Fruit fly (Drosophila melanogaster): ENCODE data around the gene Gdh.

DNA sequence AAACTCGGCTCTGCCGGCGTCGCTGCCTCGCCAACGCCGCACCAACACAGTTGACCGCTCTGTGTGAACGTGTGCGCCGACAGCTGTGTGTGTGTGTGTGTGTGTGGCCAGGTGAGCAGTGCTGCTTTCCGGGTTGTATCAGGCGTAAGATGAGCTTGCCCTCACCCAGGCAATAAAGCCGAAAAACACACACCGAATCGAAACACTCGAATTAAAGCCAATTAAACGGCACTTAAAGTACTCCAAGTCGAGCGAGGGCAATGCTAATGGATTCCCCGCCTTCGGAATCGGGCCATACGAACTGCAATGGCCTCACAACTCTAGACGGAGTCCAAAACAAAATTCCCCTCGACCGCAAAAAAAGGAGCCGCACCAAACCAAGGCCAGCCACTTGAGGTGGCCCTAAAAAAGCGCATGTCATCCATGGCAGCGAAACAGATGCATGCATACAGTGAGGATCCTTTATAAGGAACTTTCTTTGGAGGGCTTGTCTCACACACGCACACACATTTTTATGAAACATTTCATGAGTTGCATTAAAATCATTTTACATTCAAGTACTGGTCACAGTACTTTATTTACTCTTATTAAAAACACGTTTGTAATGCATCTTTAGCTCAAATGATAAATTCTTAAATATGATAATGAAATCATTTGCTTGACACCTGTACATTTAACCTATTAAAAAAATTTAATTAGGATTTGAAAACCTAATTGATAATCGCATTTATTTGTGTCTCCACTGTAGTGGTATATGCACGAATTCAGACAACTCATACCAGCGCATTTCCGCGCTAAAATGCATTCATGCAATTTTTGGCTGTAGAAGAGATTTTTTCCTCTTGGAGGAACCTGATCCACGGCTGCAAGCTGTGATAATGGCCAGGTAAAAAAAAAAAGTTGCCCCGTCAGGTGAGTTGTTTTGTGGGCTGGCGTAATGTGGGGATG, 5.8 kb upstream of the Gdh start:
- TF ChIP-seq tj (GFP tag; optimal IDR thresholded peaks at IDR 0.05) (peak; percentile 68), kay (GFP tag; ENCODE audit: borderline replicate concordance) (no peak), toe (GFP tag; optimal IDR thresholded peaks at IDR 0.05) (no peak), Mnt (GFP tag; optimal IDR thresholded peaks at IDR 0.05) (no peak), pad (GFP tag; optimal IDR thresholded peaks at IDR 0.05) (no peak), CG1620 (GFP tag; optimal IDR thresholded peaks at IDR 0.05) (no peak), Clk (GFP tag; optimal IDR thresholded peaks at IDR 0.05) (no peak), bab1 (GFP tag; optimal IDR thresholded peaks at IDR 0.05) (no peak), CG5204 (GFP tag; optimal IDR thresholded peaks at IDR 0.05) (no peak), CG14711 (tag; optimal IDR thresholded peaks at IDR 0.05) (no peak), Crg-1 (GFP tag; optimal IDR thresholded peaks at IDR 0.05) (no peak), cic (GFP tag; optimal IDR thresholded peaks at IDR 0.05) (no peak), cnc (optimal IDR thresholded peaks at IDR 0.05) (no peak)
